Fruit fly (Drosophila melanogaster) S2 (cell line): Measurements from ENCODE around the gene CG8750.
A peak's percentile ranks its signal among the peaks of the same experiment; 100 is the strongest.

Experiments
- CG8478 ChIP-seq: fragments of >200 bp; optimal IDR thresholded peaks from 2 replicates; lab custom pipeline; 2018
- CTCF ChIP-seq, 2 experiments: fragments of >200 bp; optimal IDR thresholded peaks; 2 replicates each; lab custom pipeline; 2018

Gene CG8750

dm6 chr3L:13842917-13843316 is at the start of gene CG8750:
TSS of gene CG8750 (minus strand) at chr3L:13843017.
- TF ChIP-seq CTCF (optimal IDR thresholded peaks at IDR 0.05; lab: Kevin White, UChicago), result no peak
- TF ChIP-seq CG8478 (lab: Kevin White, UChicago), result no peak

dm6 chr3L:13887092-13887491 is 44.3 kb upstream of the CG8750 start:
- TF ChIP-seq CTCF (optimal IDR thresholded peaks at IDR 0.05; lab: Kevin White, UChicago), result no peak
- no peak for TF ChIP-seq CG8478 (lab: Kevin White, UChicago)

DNA sequence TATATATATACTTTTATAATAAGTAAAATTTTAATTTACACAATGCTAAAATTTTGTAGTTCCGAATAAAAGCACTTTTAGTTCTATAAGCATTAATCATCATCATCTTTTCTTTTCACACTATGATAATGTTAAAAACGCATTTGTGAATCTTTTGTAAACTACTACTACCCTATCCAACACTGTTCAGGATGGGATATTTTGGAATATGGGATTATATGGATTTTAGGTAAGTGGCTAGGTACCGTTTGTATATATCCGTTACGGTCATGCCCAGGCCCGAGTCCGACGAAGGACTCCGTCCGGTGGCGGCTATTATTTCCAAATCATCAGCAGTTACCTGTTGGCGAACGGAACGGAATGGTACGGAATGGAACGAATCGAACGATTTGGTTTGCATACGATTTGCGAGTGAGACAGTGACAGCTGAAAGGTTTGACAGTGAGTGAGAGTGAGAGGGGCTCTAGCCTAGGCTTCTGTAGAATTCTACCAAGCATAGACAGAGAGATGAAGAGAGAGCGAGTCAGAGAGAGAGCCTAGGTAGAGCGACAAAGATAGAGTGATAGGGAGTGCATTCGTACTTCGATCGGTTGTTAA is 41.7 kb upstream of the CG8750 start:
- TF ChIP-seq CTCF (optimal IDR thresholded peaks at IDR 0.05; lab: Kevin White, UChicago) (no peak), CG8478 (lab: Kevin White, UChicago) (no peak)

dm6 chr3L:13882532-13882931 is 39.7 kb upstream of the CG8750 start:
- no peak for TF ChIP-seq CG8478 (lab: Kevin White, UChicago)
- TF ChIP-seq CTCF (optimal IDR thresholded peaks at IDR 0.05; lab: Kevin White, UChicago), result no peak

DNA sequence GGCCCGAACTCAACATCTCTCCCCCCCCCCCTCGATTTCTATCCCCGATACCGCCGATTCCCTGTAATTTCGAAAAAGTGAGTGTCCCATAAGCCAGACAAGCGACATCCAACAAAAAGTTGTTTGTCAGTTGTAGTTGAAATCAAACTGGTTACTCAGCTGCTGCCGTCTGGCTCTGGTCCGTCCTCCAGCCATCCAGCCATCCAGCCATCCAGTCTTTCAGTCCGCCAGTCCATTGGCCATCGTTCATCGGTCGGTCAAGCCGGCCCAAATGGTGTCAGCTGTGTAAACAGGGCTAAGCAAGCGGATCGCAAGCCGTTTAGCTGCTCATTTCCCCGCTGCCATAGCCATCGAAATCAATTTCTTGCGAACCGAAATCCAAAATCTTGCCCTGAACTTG is 38.7 kb upstream of the CG8750 start:
- TF ChIP-seq CTCF (optimal IDR thresholded peaks at IDR 0.05; lab: Kevin White, UChicago), result no peak
- TF ChIP-seq CG8478 (lab: Kevin White, UChicago), result no peak

DNA sequence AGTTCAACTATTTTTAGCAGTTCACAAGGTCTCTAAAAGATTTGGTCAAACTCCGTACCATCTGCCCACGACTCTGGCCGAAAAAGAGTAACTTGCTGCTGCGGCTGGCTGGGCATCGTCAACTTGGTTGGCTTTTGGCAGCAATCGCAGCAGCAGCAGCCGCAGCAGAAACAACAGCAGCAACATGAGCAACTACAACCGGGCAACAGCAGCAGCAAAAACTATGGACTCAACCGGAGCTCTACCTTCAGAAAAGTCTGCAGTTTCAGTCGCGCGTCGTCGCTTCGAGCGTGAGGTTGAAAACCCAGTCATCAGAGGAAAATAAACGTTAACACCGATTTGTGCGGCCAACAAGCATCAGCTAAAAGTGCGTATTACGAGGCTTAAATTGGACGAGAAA is 35.9 kb upstream of the CG8750 start, which contains the start of gene CG13737:
Gene CG13737 (plus strand): TSS at position 266 of the 400 bp plus-strand sequence.
- TF ChIP-seq CG8478 (lab: Kevin White, UChicago), result no peak
- TF ChIP-seq CTCF (optimal IDR thresholded peaks at IDR 0.05; lab: Kevin White, UChicago), result no peak

DNA sequence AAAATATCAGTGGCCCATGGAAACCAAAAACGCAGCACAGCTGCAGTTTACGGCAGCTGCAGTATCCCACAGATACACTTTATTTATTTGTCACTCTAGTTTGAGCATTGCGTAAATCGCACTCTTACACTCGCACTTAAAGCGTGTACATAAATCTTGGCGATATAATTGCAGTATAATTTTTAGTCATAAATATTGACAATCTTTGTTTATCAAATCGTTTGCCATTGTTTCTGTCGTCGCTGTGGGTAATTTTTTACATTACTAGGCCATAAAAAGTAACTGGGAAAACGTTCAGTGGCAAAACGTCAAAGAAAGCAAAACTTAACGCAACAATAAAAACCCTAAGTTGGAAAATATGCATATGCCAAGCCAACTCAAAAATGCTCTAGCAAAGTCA is 35.1 kb upstream of the CG8750 start:
- no peak for TF ChIP-seq CTCF (optimal IDR thresholded peaks at IDR 0.05; lab: Kevin White, UChicago)
- no peak for TF ChIP-seq CG8478 (lab: Kevin White, UChicago)

dm6 chr3L:13876967-13877366 is 34.1 kb upstream of the CG8750 start:
- no peak for TF ChIP-seq CTCF (optimal IDR thresholded peaks at IDR 0.05; lab: Kevin White, UChicago)

dm6 chr3L:13866780-13867179 is 24.0 kb upstream of the CG8750 start, which contains the start of gene CG8745:
TSS of gene CG8745 (minus strand) at chr3L:13866905.
- TF ChIP-seq CG8478 (lab: Kevin White, UChicago) (no peak), CTCF (optimal IDR thresholded peaks at IDR 0.05; lab: Kevin White, UChicago) (no peak)

- TF ChIP-seq CTCF (optimal IDR thresholded peaks at IDR 0.05; lab: Kevin White, UChicago) (no peak), CG8478 (lab: Kevin White, UChicago) (no peak)
Observed at dm6 chr3L:13866270-13866669, 23.5 kb upstream of the CG8750 start.

- TF ChIP-seq CG8478 (lab: Kevin White, UChicago) (no peak), CTCF (optimal IDR thresholded peaks at IDR 0.05; lab: Kevin White, UChicago) (no peak)
Observed at dm6 chr3L:13865484-13865883, 22.7 kb upstream of the CG8750 start.

DNA sequence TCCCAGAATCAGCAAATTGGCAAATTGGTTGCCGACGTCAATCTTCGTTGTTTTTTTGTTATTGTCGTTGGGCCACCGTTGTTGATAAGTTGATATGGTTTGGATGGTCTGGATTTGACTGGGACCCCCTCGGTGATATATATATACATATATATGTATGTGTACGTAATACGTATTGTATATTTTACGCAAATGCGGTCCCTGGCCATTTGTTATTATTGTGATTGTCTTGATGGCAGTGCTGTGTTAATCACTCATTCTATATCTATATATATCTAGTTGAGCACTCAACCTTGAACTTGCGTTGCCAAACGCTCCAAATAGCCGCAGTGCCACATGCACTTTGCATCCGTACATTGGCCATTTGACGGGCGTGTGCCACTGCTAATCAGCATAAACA is 21.8 kb upstream of the CG8750 start:
- TF ChIP-seq CG8478 (lab: Kevin White, UChicago) (no peak), CTCF (optimal IDR thresholded peaks at IDR 0.05; lab: Kevin White, UChicago) (no peak)

dm6 chr3L:13863365-13863775 is 20.6 kb upstream of the CG8750 start:
- TF ChIP-seq CTCF (optimal IDR thresholded peaks at IDR 0.05; lab: Kevin White, UChicago) (no peak), CG8478 (lab: Kevin White, UChicago) (no peak)

DNA sequence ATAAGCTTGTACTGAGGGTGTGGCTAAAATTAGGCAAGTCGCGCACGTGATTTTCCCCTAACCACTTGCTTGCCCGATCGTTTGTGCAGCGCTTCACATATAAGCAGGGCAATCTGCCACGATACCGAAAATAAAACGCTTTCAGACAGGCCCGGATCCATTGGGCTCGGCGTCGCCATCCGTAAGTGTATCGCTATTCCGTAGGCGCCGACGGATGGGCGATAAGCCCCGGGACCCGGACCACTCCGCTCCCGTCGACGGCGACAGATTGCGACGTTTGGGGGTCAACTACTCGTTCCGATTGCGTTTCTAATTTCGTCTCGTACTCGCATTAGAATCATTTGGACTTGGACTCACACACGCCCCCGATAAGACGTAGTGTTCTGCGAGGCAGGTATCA is 19.6 kb upstream of the CG8750 start:
- TF ChIP-seq CG8478 (lab: Kevin White, UChicago) (no peak), CTCF (optimal IDR thresholded peaks at IDR 0.05; lab: Kevin White, UChicago) (no peak)

dm6 chr3L:13859688-13860373 is 17.0 kb upstream of the CG8750 start:
- TF ChIP-seq CG8478 (lab: Kevin White, UChicago) (no peak), CTCF (optimal IDR thresholded peaks at IDR 0.05; lab: Kevin White, UChicago) (peak; percentile 35 to 68)

dm6 chr3L:13845754-13846153 is 2.9 kb upstream of the CG8750 start, which contains the start of gene Hml:
TSS of gene Hml (plus strand) at chr3L:13846054.
- TF ChIP-seq CTCF (optimal IDR thresholded peaks at IDR 0.05; lab: Kevin White, UChicago) (no peak), CG8478 (lab: Kevin White, UChicago) (no peak)
